Fruit fly (Drosophila melanogaster) whole organism, embryonic: ENCODE measurements around the gene vkg.
A peak's percentile ranks its signal among the peaks of the same experiment; 100 is the strongest.

Source experiments
- B-H1 ChIP-seq: fragments of 200-800 bp; sonication (Bioruptor generic); IDR thresholded peaks from 3 replicates; pipeline ENCODE4 v1.3.6; 2022; ENCODE audit warnings: missing biosample characterization, missing genetic modification characterization
- Blimp-1 ChIP-seq: fragments of 200-800 bp; sonication (Bioruptor generic); optimal IDR thresholded peaks from 3 replicates; lab custom pipeline; 2018; ENCODE audit warnings: missing biosample characterization, missing genetic modification characterization, mild to moderate bottlenecking, moderate library complexity, missing genetic modification reagents
- CG11696 ChIP-seq: fragments of 200-800 bp; sonication (Bioruptor generic); IDR thresholded peaks from 2 replicates; pipeline ENCODE4 v1.3.6; 2022; ENCODE audit warnings: missing biosample characterization, missing genetic modification characterization
- CG1233 ChIP-seq: fragments of 200-800 bp; sonication (Bioruptor generic); optimal IDR thresholded peaks from 4 replicates; lab custom pipeline; 2018; ENCODE audit warnings: missing biosample characterization, mild to moderate bottlenecking, missing genetic modification characterization
- CG12391 ChIP-seq: fragments of 200-800 bp; sonication (Bioruptor generic); optimal IDR thresholded peaks from 3 replicates; lab custom pipeline; 2018; ENCODE audit warnings: missing biosample characterization, mild to moderate bottlenecking, missing genetic modification characterization, moderate library complexity
- CG12942 ChIP-seq: fragments of 200-800 bp; sonication (Bioruptor generic); optimal IDR thresholded peaks from 3 replicates; lab custom pipeline; 2016; ENCODE audit warnings: missing biosample characterization, missing genetic modification characterization
- CG1647 ChIP-seq: fragments of 200-800 bp; sonication (Bioruptor generic); optimal IDR thresholded peaks from 3 replicates; lab custom pipeline; 2016; ENCODE audit warnings: missing biosample characterization, missing genetic modification characterization
- CG16813 ChIP-seq: fragments of 200-800 bp; sonication (Bioruptor generic); IDR thresholded peaks from 3 replicates; pipeline ENCODE4 v1.3.6; 2022; ENCODE audit warnings: missing biosample characterization, missing genetic modification characterization; ENCODE audit not compliant: partially characterized antibody
- CG17612 ChIP-seq: fragments of 200-800 bp; sonication (Bioruptor generic); IDR thresholded peaks from 2 replicates; pipeline ENCODE4 v1.3.6; 2022; ENCODE audit warnings: missing biosample characterization, missing genetic modification characterization
- CG17802 ChIP-seq: fragments of 200-800 bp; sonication (Bioruptor generic); optimal IDR thresholded peaks from 2 replicates; lab custom pipeline; 2018; ENCODE audit warnings: missing biosample characterization, mild to moderate bottlenecking, missing genetic modification characterization, moderate library complexity
- CG18764 ChIP-seq: fragments of 200-800 bp; sonication (Bioruptor generic); optimal IDR thresholded peaks from 3 replicates; lab custom pipeline; 2016; ENCODE audit warnings: missing biosample characterization, missing genetic modification characterization
- CG2116 ChIP-seq: fragments of 200-800 bp; sonication (Bioruptor generic); optimal IDR thresholded peaks from 3 replicates; lab custom pipeline; 2018; ENCODE audit warnings: missing biosample characterization, mild to moderate bottlenecking, missing genetic modification characterization
- CG30403 ChIP-seq: fragments of 200-800 bp; sonication (Bioruptor generic); optimal IDR thresholded peaks from 3 replicates; lab custom pipeline; 2016; ENCODE audit warnings: missing biosample characterization, missing genetic modification characterization
- CG32772 ChIP-seq: fragments of 200-800 bp; sonication (Bioruptor generic); IDR thresholded peaks from 2 replicates; pipeline ENCODE4 v1.3.6; 2022; ENCODE audit warnings: missing biosample characterization, missing genetic modification characterization
- CG3281 ChIP-seq: fragments of 200-800 bp; sonication (Bioruptor generic); optimal IDR thresholded peaks from 3 replicates; lab custom pipeline; 2017; ENCODE audit warnings: missing biosample characterization, mild to moderate bottlenecking, missing genetic modification characterization
- CG3407 ChIP-seq: fragments of 200-800 bp; sonication (Bioruptor generic); optimal IDR thresholded peaks from 2 replicates; lab custom pipeline; 2018; ENCODE audit warnings: missing biosample characterization, mild to moderate bottlenecking, missing genetic modification characterization
- CG3995 ChIP-seq: fragments of 200-800 bp; sonication (Bioruptor generic); optimal IDR thresholded peaks from 3 replicates; lab custom pipeline; 2016; ENCODE audit warnings: missing biosample characterization, missing genetic modification characterization
- CG4282 ChIP-seq: fragments of 200-800 bp; sonication (Bioruptor generic); optimal IDR thresholded peaks from 2 replicates; lab custom pipeline; 2016; ENCODE audit warnings: missing biosample characterization, missing genetic modification characterization
- CG7372 ChIP-seq: fragments of 200-800 bp; sonication (Bioruptor generic); IDR thresholded peaks from 2 replicates; pipeline ENCODE4 v1.3.6; 2022; ENCODE audit warnings: missing biosample characterization, missing genetic modification characterization
- CG7963 ChIP-seq: fragments of 200-800 bp; sonication (Bioruptor generic); IDR thresholded peaks from 3 replicates; pipeline ENCODE4 v1.3.6; 2022; ENCODE audit warnings: missing biosample characterization, missing genetic modification characterization; ENCODE audit not compliant: partially characterized antibody
- CG8478 ChIP-seq: fragments of >200 bp; optimal IDR thresholded peaks from 2 replicates; lab custom pipeline; 2018
- CG9437 ChIP-seq: fragments of 200-800 bp; sonication (Bioruptor generic); optimal IDR thresholded peaks from 2 replicates; lab custom pipeline; 2018; ENCODE audit warnings: missing biosample characterization, mild to moderate bottlenecking, missing genetic modification characterization
- Chrac-16 ChIP-seq: fragments of 200-800 bp; sonication (Bioruptor generic); optimal IDR thresholded peaks from 3 replicates; lab custom pipeline; 2016; ENCODE audit warnings: missing biosample characterization, missing genetic modification characterization
- CkIIα-i1 ChIP-seq: fragments of 200-800 bp; sonication (Bioruptor generic); IDR thresholded peaks from 2 replicates; pipeline ENCODE4 v1.3.6; 2022; ENCODE audit warnings: missing biosample characterization, missing genetic modification characterization
- Eip74EF ChIP-seq, 2 experiments: fragments of 200-800 bp in 1 of 2; fragments of >200 bp in 1 of 2; sonication (Bioruptor generic) in 1 of 2; optimal IDR thresholded peaks; 2 replicates each; lab custom pipeline; 2017 to 2019; ENCODE audit warnings: missing biosample characterization in 2 of 2, missing genetic modification characterization in 2 of 2, mild to moderate bottlenecking in 1 of 2, moderate library complexity in 1 of 2
- Ets65A ChIP-seq: fragments of 200-800 bp; sonication (Bioruptor generic); peaks from one replicate; lab custom pipeline; 2016; ENCODE audit warnings: missing biosample characterization, missing genetic modification characterization
- Hr78 ChIP-seq, 2 experiments: fragments of 200-800 bp in 1 of 2; fragments of >200 bp in 1 of 2; sonication (Bioruptor generic) in 1 of 2; optimal IDR thresholded peaks; 2 replicates each; lab custom pipeline; 2017 to 2019; ENCODE audit warnings: missing biosample characterization in 2 of 2, missing genetic modification characterization in 2 of 2, mild to moderate bottlenecking in 1 of 2, moderate library complexity in 1 of 2
- Kr ChIP-seq: fragments of 200-800 bp; sonication (Bioruptor generic); optimal IDR thresholded peaks from 2 replicates; lab custom pipeline; 2017; ENCODE audit warnings: missing biosample characterization, mild to moderate bottlenecking, missing genetic modification characterization
- Lim3 ChIP-seq: fragments of 200-800 bp; sonication (Bioruptor generic); IDR thresholded peaks from 2 replicates; pipeline ENCODE4 v1.3.6; 2022; ENCODE audit warnings: missing biosample characterization, missing genetic modification characterization
- Max ChIP-seq: fragments of 200-800 bp; sonication (Bioruptor generic); optimal IDR thresholded peaks from 2 replicates; lab custom pipeline; 2016; ENCODE audit warnings: missing biosample characterization, mild to moderate bottlenecking, missing genetic modification characterization
- Med ChIP-seq: fragments of 200-800 bp; sonication (Bioruptor generic); peaks from one replicate; lab custom pipeline; 2016; ENCODE audit warnings: missing biosample characterization, missing genetic modification characterization, mild to moderate bottlenecking, inconsistent platforms, moderate library complexity
- Ptx1 ChIP-seq: fragments of 200-800 bp; sonication (Bioruptor generic); IDR thresholded peaks from 2 replicates; pipeline ENCODE4 v1.3.6; 2022; ENCODE audit warnings: missing biosample characterization, missing genetic modification characterization
- Tbp ChIP-seq: fragments of >200 bp; optimal IDR thresholded peaks from 2 replicates; lab custom pipeline; 2018; ENCODE audit warnings: missing biosample characterization, missing genetic modification characterization
- bsh ChIP-seq, 2 experiments: fragments of 200-800 bp; sonication (Bioruptor generic); optimal IDR thresholded peaks; 2 replicates each; lab custom pipeline; 2017 to 2018; ENCODE audit warnings: mild to moderate bottlenecking in 2 of 2, missing biosample characterization in 2 of 2, missing genetic modification characterization in 2 of 2, moderate library complexity in 1 of 2
- btn ChIP-seq: fragments of 200-800 bp; sonication (Bioruptor generic); optimal IDR thresholded peaks from 2 replicates; lab custom pipeline; 2016; ENCODE audit warnings: missing biosample characterization, missing genetic modification characterization
- cato ChIP-seq: fragments of 200-800 bp; sonication (Bioruptor generic); optimal IDR thresholded peaks from 2 replicates; lab custom pipeline; 2016; ENCODE audit warnings: missing biosample characterization, missing genetic modification characterization, borderline replicate concordance
- chinmo ChIP-seq: fragments of 200-800 bp; sonication (Bioruptor generic); IDR thresholded peaks from 4 replicates; pipeline ENCODE4 v1.3.6; 2022; ENCODE audit warnings: missing biosample characterization, missing genetic modification characterization; ENCODE audit not compliant: partially characterized antibody
- chm ChIP-seq: fragments of 200-800 bp; sonication (Bioruptor generic); IDR thresholded peaks from 2 replicates; pipeline ENCODE4 v1.3.6; 2022; ENCODE audit warnings: missing biosample characterization, missing genetic modification characterization
- ci ChIP-seq: fragments of 200-800 bp; sonication (Bioruptor generic); IDR thresholded peaks from 3 replicates; pipeline ENCODE4 v1.3.6; 2022; ENCODE audit warnings: missing biosample characterization, missing genetic modification characterization
- emc ChIP-seq: fragments of 200-800 bp; sonication (Bioruptor generic); optimal IDR thresholded peaks from 2 replicates; lab custom pipeline; 2016; ENCODE audit warnings: missing biosample characterization, missing genetic modification characterization
- ems ChIP-seq: fragments of 200-800 bp; sonication (Bioruptor generic); optimal IDR thresholded peaks from 3 replicates; lab custom pipeline; 2016; ENCODE audit warnings: missing biosample characterization, missing genetic modification characterization
- esg ChIP-seq: fragments of 200-800 bp; sonication (Bioruptor generic); conservative IDR thresholded peaks from 2 replicates; pipeline ENCODE4 v1.3.6; 2022; ENCODE audit warnings: missing biosample characterization, missing genetic modification characterization
- ftz-f1 ChIP-seq: fragments of 200-800 bp; sonication (Bioruptor generic); optimal IDR thresholded peaks from 2 replicates; lab custom pipeline; 2016; ENCODE audit warnings: missing biosample characterization, missing genetic modification characterization
- grau ChIP-seq: fragments of 200-800 bp; optimal IDR thresholded peaks from 3 replicates; lab custom pipeline; 2019; ENCODE audit warnings: missing biosample characterization, mild to moderate bottlenecking, missing genetic modification characterization, moderate library complexity
- pb ChIP-seq: fragments of 200-800 bp; sonication (Bioruptor generic); optimal IDR thresholded peaks from 3 replicates; lab custom pipeline; 2016; ENCODE audit warnings: missing biosample characterization, missing genetic modification characterization
- ro ChIP-seq: fragments of 200-800 bp; sonication (Bioruptor generic); IDR thresholded peaks from 2 replicates; pipeline ENCODE4 v1.3.6; 2022; ENCODE audit warnings: missing biosample characterization, missing genetic modification characterization
- shn ChIP-seq: fragments of 200-800 bp; sonication (Bioruptor generic); optimal IDR thresholded peaks from 3 replicates; lab custom pipeline; 2016; ENCODE audit warnings: missing biosample characterization, missing genetic modification characterization
- sob ChIP-seq: fragments of 200-800 bp; sonication (Bioruptor generic); IDR thresholded peaks from 2 replicates; pipeline ENCODE4 v1.3.6; 2022; ENCODE audit warnings: missing biosample characterization, missing genetic modification characterization
- tin ChIP-seq: fragments of 200-800 bp; sonication (Bioruptor generic); optimal IDR thresholded peaks from 3 replicates; lab custom pipeline; 2016; ENCODE audit warnings: missing biosample characterization, missing genetic modification characterization
- wek ChIP-seq: fragments of 200-800 bp; sonication (Bioruptor generic); optimal IDR thresholded peaks from 3 replicates; lab custom pipeline; 2018; ENCODE audit warnings: missing biosample characterization, mild to moderate bottlenecking, missing genetic modification characterization, moderate library complexity
- zen2 ChIP-seq: fragments of 200-800 bp; sonication (Bioruptor generic); IDR thresholded peaks from 3 replicates; pipeline ENCODE4 v1.3.6; 2022; ENCODE audit warnings: missing biosample characterization, missing genetic modification characterization; ENCODE audit not compliant: partially characterized antibody

The vkg gene

DNA sequence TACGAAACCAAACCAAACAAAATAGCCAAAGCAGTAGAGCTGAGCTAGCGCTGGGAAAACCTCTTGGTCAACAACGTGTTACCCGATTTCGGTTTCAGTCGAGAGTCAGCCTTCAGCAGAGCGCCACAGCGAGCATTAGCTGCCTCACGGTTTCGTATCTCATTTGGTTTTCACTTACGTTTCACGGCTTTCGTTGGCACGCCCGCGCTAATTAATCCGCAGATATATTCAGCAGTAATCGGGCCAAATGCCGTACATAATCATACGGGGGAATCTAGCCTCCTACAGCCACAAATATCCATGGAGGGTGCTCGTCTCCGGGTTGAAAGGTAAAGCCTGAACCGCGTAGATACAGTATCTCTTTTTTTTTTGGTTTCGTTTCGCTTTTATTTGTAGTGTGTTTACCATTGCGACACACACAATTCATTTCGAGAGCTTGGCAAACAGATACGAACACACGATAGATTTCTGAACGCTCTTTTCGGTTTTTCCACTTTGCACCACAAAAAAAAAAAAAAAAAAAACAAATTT lies 16.4 kb upstream of the vkg start, which contains the start of gene CG31650 (continued):
- TF ChIP-seq Eip74EF (GFP tag; optimal IDR thresholded peaks at IDR 0.05; lab: Kevin White, UChicago) (no peak), CG7963 (GFP tag; lab: Robert Waterston, UW) (no peak), CG3281 (no peak), Med (GFP tag; lab: Kevin White, UChicago) (peak; percentile 35), Tbp (GFP tag; lab: Kevin White, UChicago) (no peak), CG7372 (GFP tag; lab: Robert Waterston, UW) (no peak), CG30403 (GFP tag; lab: Kevin White, UChicago) (no peak), CG12942 (GFP tag; lab: Kevin White, UChicago) (no peak), Kr (GFP tag; lab: Kevin White, UChicago) (no peak), Lim3 (GFP tag; lab: Robert Waterston, UW) (no peak), ro (GFP tag; lab: Robert Waterston, UW) (no peak), CG17802 (tag; lab: Kevin White, UChicago) (no peak), ci (GFP tag; lab: Robert Waterston, UW) (peak; percentile 7; the same call in 2 of the 3 replicates), grau (no peak), CG3407 (GFP tag; lab: Kevin White, UChicago) (no peak), CkIIα-i1 (GFP tag; lab: Robert Waterston, UW) (no peak), Chrac-16 (GFP tag; lab: Kevin White, UChicago) (no peak), Blimp-1 (GFP tag; lab: Kevin White, UChicago) (peak; percentile 42), CG17612 (GFP tag; lab: Robert Waterston, UW) (no peak), ems (GFP tag; lab: Kevin White, UChicago) (no peak), esg (GFP tag; lab: Robert Waterston, UW) (no peak), CG1233 (GFP tag; lab: Kevin White, UChicago) (no peak), Max (GFP tag; lab: Kevin White, UChicago) (no peak), Ptx1 (0 out of 2 replicates have a peak, but pooled peaks have one; percentile 7), CG1647 (GFP tag; lab: Kevin White, UChicago) (no peak), emc (no peak), Ets65A (GFP tag; lab: Kevin White, UChicago) (peak; percentile 32), CG11696 (GFP tag; lab: Robert Waterston, UW) (0 out of 2 replicates have a peak, but pooled peaks have one; percentile 25), bsh (GFP tag; optimal IDR thresholded peaks at IDR 0.05; lab: Kevin White, UChicago) (no peak), chm (GFP tag; lab: Robert Waterston, UW) (peak; percentile 53), CG2116 (GFP tag; lab: Kevin White, UChicago) (no peak), CG3995 (GFP tag; lab: Kevin White, UChicago) (no peak), ftz-f1 (GFP tag; lab: Kevin White, UChicago) (peak; percentile 11), pb (GFP tag; lab: Kevin White, UChicago) (peak; percentile 36), CG8478 (lab: Kevin White, UChicago) (no peak), btn (GFP tag; lab: Kevin White, UChicago) (peak; percentile 13), wek (peak; percentile 18), CG32772 (GFP tag; lab: Robert Waterston, UW) (peak; percentile 27; the same call in 1 of the 2 replicates), CG9437 (GFP tag; lab: Kevin White, UChicago) (no peak), B-H1 (GFP tag; lab: Robert Waterston, UW) (no peak; the same call in 2 of the 3 replicates), zen2 (GFP tag; lab: Robert Waterston, UW) (no peak), tin (GFP tag; lab: Kevin White, UChicago) (no peak), chinmo (peak; percentile 76; the same call in 1 of the 4 replicates), CG16813 (GFP tag; lab: Robert Waterston, UW) (no peak), CG12391 (tag; lab: Kevin White, UChicago) (no peak), Hr78 (GFP tag; optimal IDR thresholded peaks at IDR 0.05; lab: Kevin White, UChicago) (peak in 1 of 2 experiments; percentile 90), cato (GFP tag; lab: Kevin White, UChicago) (no peak), shn (no peak), sob (GFP tag; lab: Robert Waterston, UW) (no peak), CG18764 (GFP tag; lab: Kevin White, UChicago) (no peak), CG4282 (GFP tag; lab: Kevin White, UChicago) (peak; percentile 14)
